Worm (Caenorhabditis elegans): ENCODE measurements around the gene ddx-15.

Gene ddx-15

DNA sequence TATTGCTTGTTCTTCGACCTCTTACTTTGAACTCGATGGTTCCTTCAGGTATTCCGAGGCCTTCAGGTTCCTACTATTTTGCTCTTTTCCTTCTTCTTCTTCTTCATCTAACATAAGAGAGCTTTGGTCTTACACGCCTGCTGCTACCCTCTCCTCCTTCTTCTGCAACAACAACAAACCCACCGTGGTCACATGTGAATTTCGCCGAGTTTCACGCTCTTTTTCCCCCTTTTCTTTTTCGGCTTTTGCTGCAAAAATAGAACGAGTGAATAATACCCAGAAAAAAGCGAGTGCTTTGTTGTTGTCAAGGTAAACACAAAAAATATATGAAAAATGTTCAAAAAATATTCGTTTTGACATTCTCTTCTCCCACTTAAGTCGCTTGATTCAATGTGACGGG is 31.9 kb upstream of the ddx-15 start:
- no peak for TF ChIP-seq cnd-1 (tag; optimal IDR thresholded peaks at IDR 0.05)
- TF ChIP-seq bed-3 (GFP tag; optimal IDR thresholded peaks at IDR 0.05): no peak
- TF ChIP-seq snpc-4 (tag; optimal IDR thresholded peaks at IDR 0.05): no peak
- TF ChIP-seq ceh-43 (GFP tag; optimal IDR thresholded peaks at IDR 0.05): no peak
- TF ChIP-seq hlh-1 (tag; optimal IDR thresholded peaks at IDR 0.05): peak; percentile 38
- no peak for TF ChIP-seq blmp-1 (tag; optimal IDR thresholded peaks at IDR 0.05)
- peak; percentile 30 for TF ChIP-seq unc-120 (tag; optimal IDR thresholded peaks at IDR 0.05; ENCODE audit: poor library complexity, severe bottlenecking)
- no peak for TF ChIP-seq pha-4 (tag; optimal IDR thresholded peaks at IDR 0.05)
- no peak for TF ChIP-seq ztf-11 (tag; optimal IDR thresholded peaks at IDR 0.05)

ce11 chrIII:5622232-5623009 is 30.9 kb upstream of the ddx-15 start:
- no peak for TF ChIP-seq nhr-237 (tag; optimal IDR thresholded peaks at IDR 0.05)
- no peak for TF ChIP-seq blmp-1 (tag; optimal IDR thresholded peaks at IDR 0.05)
- no peak for TF ChIP-seq nhr-76 (tag; optimal IDR thresholded peaks at IDR 0.05)
- TF ChIP-seq lin-32 (GFP tag; optimal IDR thresholded peaks at IDR 0.05): no peak

DNA sequence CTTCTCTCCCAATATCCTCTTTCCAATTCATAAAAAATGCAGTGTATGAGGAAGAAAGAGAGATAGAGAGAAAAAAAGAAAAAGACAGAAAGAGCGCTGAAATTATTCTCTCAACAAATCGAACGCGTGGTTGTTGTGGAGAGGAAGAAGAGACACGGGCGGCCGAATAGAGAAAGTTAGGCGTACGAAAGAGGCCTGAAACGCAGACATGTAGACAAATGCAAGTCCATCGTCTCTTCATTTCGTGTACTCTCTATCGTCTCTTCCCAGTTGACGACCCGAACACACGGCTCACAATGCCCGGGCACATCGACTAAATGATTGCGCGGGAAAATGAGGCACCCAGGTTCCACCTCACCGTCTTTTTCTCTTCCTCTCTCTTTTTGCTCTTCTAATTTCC is 29.7 kb upstream of the ddx-15 start:
- TF ChIP-seq blmp-1 (tag; optimal IDR thresholded peaks at IDR 0.05) (peak; percentile 21), ham-2 (GFP tag; optimal IDR thresholded peaks at IDR 0.05) (no peak), sptf-1 (tag; optimal IDR thresholded peaks at IDR 0.05) (no peak), lin-32 (GFP tag; optimal IDR thresholded peaks at IDR 0.05) (no peak), nhr-12 (tag; optimal IDR thresholded peaks at IDR 0.05) (peak; percentile 18), hlh-1 (tag; optimal IDR thresholded peaks at IDR 0.05) (peak; percentile 20), unc-120 (tag; optimal IDR thresholded peaks at IDR 0.05; ENCODE audit: poor library complexity, severe bottlenecking) (peak; percentile 61), lsy-2 (tag; optimal IDR thresholded peaks at IDR 0.05) (peak; percentile 64), nhr-237 (tag; optimal IDR thresholded peaks at IDR 0.05) (no peak), nhr-2 (tag; optimal IDR thresholded peaks at IDR 0.05) (peak; percentile 99), cnd-1 (tag; optimal IDR thresholded peaks at IDR 0.05) (no peak), lin-13 (tag; optimal IDR thresholded peaks at IDR 0.05) (peak; percentile 26), ztf-11 (tag; optimal IDR thresholded peaks at IDR 0.05) (no peak), M03D4.4 (tag; optimal IDR thresholded peaks at IDR 0.05) (no peak), ceh-83 (GFP tag; optimal IDR thresholded peaks at IDR 0.05) (no peak), ces-1 (GFP tag; optimal IDR thresholded peaks at IDR 0.05) (peak; percentile 71), sem-2 (GFP tag; optimal IDR thresholded peaks at IDR 0.05) (no peak), elt-3 (tag; optimal IDR thresholded peaks at IDR 0.05) (no peak), zip-8 (tag; optimal IDR thresholded peaks at IDR 0.05) (no peak), flh-1 (GFP tag; optimal IDR thresholded peaks at IDR 0.05) (no peak), unc-62 (GFP tag; optimal IDR thresholded peaks at IDR 0.05) (peak; percentile 61), pha-4 (tag; optimal IDR thresholded peaks at IDR 0.05) (peak; percentile 71), bed-3 (GFP tag; optimal IDR thresholded peaks at IDR 0.05) (no peak), mls-2 (tag; optimal IDR thresholded peaks at IDR 0.05) (peak; percentile 62), elt-1 (tag; optimal IDR thresholded peaks at IDR 0.05; ENCODE audit: borderline replicate concordance, insufficient read depth) (no peak), drap-1 (GFP tag; optimal IDR thresholded peaks at IDR 0.05) (no peak), tbx-8 (GFP tag; optimal IDR thresholded peaks at IDR 0.05) (no peak), snpc-4 (tag; optimal IDR thresholded peaks at IDR 0.05) (no peak), unc-39 (tag; optimal IDR thresholded peaks at IDR 0.05) (no peak)

DNA sequence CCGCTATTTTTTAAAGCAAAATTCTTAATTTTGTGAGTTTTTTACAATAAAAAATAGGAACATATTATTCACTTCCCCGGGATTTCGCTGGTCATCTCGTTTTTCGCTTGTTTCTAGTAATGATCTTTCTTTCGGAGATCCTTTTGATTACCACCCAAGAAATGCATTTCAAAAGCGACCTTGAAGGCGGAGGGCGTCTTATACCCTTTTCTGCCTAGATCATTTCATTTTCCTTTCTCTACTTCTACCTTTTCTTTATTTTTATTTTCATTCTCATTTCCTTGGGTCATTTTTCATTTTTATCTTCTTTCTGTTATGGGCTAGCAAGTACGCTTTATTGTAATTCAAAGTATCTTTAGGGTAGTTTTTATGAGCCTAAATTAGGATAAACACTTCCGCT is 28.7 kb upstream of the ddx-15 start:
- no peak for TF ChIP-seq unc-39 (tag; optimal IDR thresholded peaks at IDR 0.05)
- TF ChIP-seq pha-4 (tag; optimal IDR thresholded peaks at IDR 0.05): no peak
- TF ChIP-seq M03D4.4 (tag; optimal IDR thresholded peaks at IDR 0.05): no peak
- no peak for TF ChIP-seq drap-1 (GFP tag; optimal IDR thresholded peaks at IDR 0.05)
- TF ChIP-seq unc-120 (tag; optimal IDR thresholded peaks at IDR 0.05; ENCODE audit: poor library complexity, severe bottlenecking): no peak
- TF ChIP-seq ces-1 (GFP tag; optimal IDR thresholded peaks at IDR 0.05): no peak
- TF ChIP-seq nhr-12 (tag; optimal IDR thresholded peaks at IDR 0.05): no peak
- TF ChIP-seq cnd-1 (tag; optimal IDR thresholded peaks at IDR 0.05): no peak
- TF ChIP-seq nhr-28 (tag; optimal IDR thresholded peaks at IDR 0.05): no peak
- no peak for TF ChIP-seq ceh-43 (GFP tag; optimal IDR thresholded peaks at IDR 0.05)
- no peak for TF ChIP-seq lin-32 (GFP tag; optimal IDR thresholded peaks at IDR 0.05)
- no peak for TF ChIP-seq mab-5 (tag; optimal IDR thresholded peaks at IDR 0.05)
- TF ChIP-seq bed-3 (GFP tag; optimal IDR thresholded peaks at IDR 0.05): no peak
- TF ChIP-seq ceh-83 (GFP tag; optimal IDR thresholded peaks at IDR 0.05): no peak
- no peak for TF ChIP-seq sptf-1 (tag; optimal IDR thresholded peaks at IDR 0.05)
- TF ChIP-seq zip-8 (tag; optimal IDR thresholded peaks at IDR 0.05): no peak
- TF ChIP-seq lin-13 (tag; optimal IDR thresholded peaks at IDR 0.05): no peak
- TF ChIP-seq snpc-4 (tag; optimal IDR thresholded peaks at IDR 0.05): no peak
- no peak for TF ChIP-seq nhr-2 (tag; optimal IDR thresholded peaks at IDR 0.05)
